Fruit fly (Drosophila melanogaster) whole organism, adult: ENCODE data around the gene CG11694.

ENCODE experiments used
- Hr96 ChIP-seq: fragments of 200-800 bp; sonication (Bioruptor generic); optimal IDR thresholded peaks from 2 replicates; lab custom pipeline; 2016; ENCODE audit warnings: missing biosample characterization, missing genetic modification characterization
- cnc ChIP-seq, 2 experiments: fragments of >200 bp; optimal IDR thresholded peaks; 2 replicates each; lab custom pipeline; 2017
- kay ChIP-seq: fragments of 200-800 bp; sonication (Bioruptor generic); peaks from one replicate; lab custom pipeline; 2016; ENCODE audit warnings: missing biosample characterization, missing genetic modification characterization, borderline replicate concordance

dm6 chr3R:8352961-8353728 lies 41.2 kb upstream of the CG11694 start:
- TF ChIP-seq kay: peak; percentile 92
- no peak for TF ChIP-seq Hr96
- TF ChIP-seq cnc (optimal IDR thresholded peaks at IDR 0.05; lab: Kevin White, UChicago): no peak
